Fruit fly (Drosophila melanogaster) whole organism, embryonic: Measurements from ENCODE around the gene CG10035.

Source experiments
- Adf1 ChIP-seq: fragments of 200-800 bp; sonication (Bioruptor generic); IDR thresholded peaks from 2 replicates; pipeline ENCODE4 v1.3.6; 2022; ENCODE audit warnings: missing biosample characterization, missing genetic modification characterization
- CG10147 ChIP-seq: fragments of 200-800 bp; sonication (Bioruptor generic); optimal IDR thresholded peaks from 2 replicates; lab custom pipeline; 2019; ENCODE audit warnings: missing biosample characterization, mild to moderate bottlenecking, missing genetic modification characterization, moderate library complexity
- CG10979 ChIP-seq: fragments of 200-800 bp; sonication (Bioruptor generic); optimal IDR thresholded peaks from 2 replicates; lab custom pipeline; 2018; ENCODE audit warnings: missing biosample characterization, mild to moderate bottlenecking, missing genetic modification characterization, moderate library complexity
- CG11247 ChIP-seq: fragments of 200-800 bp; sonication (Bioruptor generic); IDR thresholded peaks from 2 replicates; pipeline ENCODE4 v1.3.6; 2022; ENCODE audit warnings: missing biosample characterization, missing genetic modification characterization
- CG11696 ChIP-seq: fragments of 200-800 bp; sonication (Bioruptor generic); IDR thresholded peaks from 2 replicates; pipeline ENCODE4 v1.3.6; 2022; ENCODE audit warnings: missing biosample characterization, missing genetic modification characterization
- CG11723 ChIP-seq: fragments of 200-800 bp; sonication (Bioruptor generic); optimal IDR thresholded peaks from 2 replicates; lab custom pipeline; 2017; ENCODE audit warnings: missing biosample characterization, mild to moderate bottlenecking, missing genetic modification characterization
- CG14965 ChIP-seq: fragments of 200-800 bp; sonication (Bioruptor generic); optimal IDR thresholded peaks from 2 replicates; lab custom pipeline; 2016; ENCODE audit warnings: missing biosample characterization, missing genetic modification characterization, borderline replicate concordance
- CG15073 ChIP-seq: fragments of 200-800 bp; sonication (Bioruptor generic); optimal IDR thresholded peaks from 2 replicates; lab custom pipeline; 2016; ENCODE audit warnings: missing biosample characterization, missing genetic modification characterization
- CG15479 ChIP-seq: fragments of 200-800 bp; sonication (Bioruptor generic); optimal IDR thresholded peaks from 3 replicates; lab custom pipeline; 2019; ENCODE audit warnings: missing biosample characterization, mild to moderate bottlenecking, missing genetic modification characterization, moderate library complexity
- CG17912 ChIP-seq: fragments of 200-800 bp; sonication (Bioruptor generic); optimal IDR thresholded peaks from 2 replicates; lab custom pipeline; 2018; ENCODE audit warnings: missing biosample characterization, mild to moderate bottlenecking, missing genetic modification characterization
- CG2889 ChIP-seq: fragments of 200-800 bp; sonication (Bioruptor generic); IDR thresholded peaks from 3 replicates; pipeline ENCODE4 v1.3.6; 2022; ENCODE audit warnings: missing biosample characterization, missing genetic modification characterization
- CG31388 ChIP-seq: fragments of 200-800 bp; sonication (Bioruptor generic); optimal IDR thresholded peaks from 2 replicates; lab custom pipeline; 2016; ENCODE audit warnings: missing biosample characterization, missing genetic modification characterization
- CG32767 ChIP-seq: fragments of 200-800 bp; sonication (Bioruptor generic); IDR thresholded peaks from 2 replicates; pipeline ENCODE4 v1.3.6; 2022; ENCODE audit warnings: missing biosample characterization, missing genetic modification characterization
- CG33213 ChIP-seq: fragments of 200-800 bp; sonication (Bioruptor generic); optimal IDR thresholded peaks from 3 replicates; lab custom pipeline; 2016; ENCODE audit warnings: missing biosample characterization, missing genetic modification characterization
- CG34376 ChIP-seq: fragments of 200-800 bp; sonication (Bioruptor generic); optimal IDR thresholded peaks from 2 replicates; lab custom pipeline; 2018; ENCODE audit warnings: missing biosample characterization, mild to moderate bottlenecking, missing genetic modification characterization
- CG4328 ChIP-seq: fragments of 200-800 bp; sonication (Bioruptor generic); optimal IDR thresholded peaks from 3 replicates; lab custom pipeline; 2017; ENCODE audit warnings: missing biosample characterization, missing genetic modification reagents, missing genetic modification characterization
- CG4404 ChIP-seq: fragments of 200-800 bp; sonication (Bioruptor generic); IDR thresholded peaks from 2 replicates; pipeline ENCODE4 v1.3.6; 2022; ENCODE audit warnings: missing biosample characterization, missing genetic modification characterization
- CG4730 ChIP-seq: fragments of 200-800 bp; sonication (Bioruptor generic); IDR thresholded peaks from 2 replicates; pipeline ENCODE4 v1.3.6; 2022; ENCODE audit warnings: missing biosample characterization, missing genetic modification characterization
- CG5180 ChIP-seq: fragments of 200-800 bp; sonication (Bioruptor generic); optimal IDR thresholded peaks from 3 replicates; lab custom pipeline; 2017; ENCODE audit warnings: missing biosample characterization, missing genetic modification characterization, mild to moderate bottlenecking, moderate library complexity, missing genetic modification reagents
- CG6254 ChIP-seq: fragments of 200-800 bp; sonication (Bioruptor generic); optimal IDR thresholded peaks from 3 replicates; lab custom pipeline; 2017; ENCODE audit warnings: mild to moderate bottlenecking, missing biosample characterization, missing genetic modification reagents, missing genetic modification characterization
- CG9797 ChIP-seq: fragments of 200-800 bp; sonication (Bioruptor generic); optimal IDR thresholded peaks from 3 replicates; lab custom pipeline; 2018; ENCODE audit warnings: missing biosample characterization, mild to moderate bottlenecking, missing genetic modification characterization
- CoRest ChIP-seq: fragments of 200-800 bp; sonication (Bioruptor generic); optimal IDR thresholded peaks from 3 replicates; lab custom pipeline; 2018; ENCODE audit warnings: missing biosample characterization, mild to moderate bottlenecking, missing genetic modification characterization, moderate library complexity
- CrebB ChIP-seq: fragments of 200-800 bp; sonication (Bioruptor generic); optimal IDR thresholded peaks from 3 replicates; lab custom pipeline; 2018; ENCODE audit warnings: missing biosample characterization, mild to moderate bottlenecking, missing genetic modification characterization
- D19A ChIP-seq: fragments of 200-800 bp; optimal IDR thresholded peaks from 3 replicates; lab custom pipeline; 2019; ENCODE audit warnings: missing biosample characterization, mild to moderate bottlenecking, missing genetic modification characterization, moderate library complexity
- E2f2 ChIP-seq: fragments of 200-800 bp; sonication (Bioruptor generic); IDR thresholded peaks from 2 replicates; pipeline ENCODE4 v1.3.6; 2022; ENCODE audit warnings: missing biosample characterization, missing genetic modification characterization
- Fer3 ChIP-seq: fragments of 200-800 bp; sonication (Bioruptor generic); optimal IDR thresholded peaks from 2 replicates; lab custom pipeline; 2018; ENCODE audit warnings: missing biosample characterization, mild to moderate bottlenecking, missing genetic modification characterization, moderate library complexity
- Hmr ChIP-seq: fragments of 200-800 bp; sonication (Bioruptor generic); optimal IDR thresholded peaks from 3 replicates; lab custom pipeline; 2017; ENCODE audit warnings: mild to moderate bottlenecking, missing biosample characterization, missing genetic modification reagents, missing genetic modification characterization
- NK7.1 ChIP-seq: fragments of 200-800 bp; sonication (Bioruptor generic); optimal IDR thresholded peaks from 3 replicates; lab custom pipeline; 2016; ENCODE audit warnings: missing biosample characterization, missing genetic modification characterization
- Ptx1 ChIP-seq: fragments of 200-800 bp; sonication (Bioruptor generic); IDR thresholded peaks from 2 replicates; pipeline ENCODE4 v1.3.6; 2022; ENCODE audit warnings: missing biosample characterization, missing genetic modification characterization
- Vsx1 ChIP-seq: fragments of 200-800 bp; sonication (Bioruptor generic); optimal IDR thresholded peaks from 2 replicates; lab custom pipeline; 2017; ENCODE audit warnings: missing biosample characterization, mild to moderate bottlenecking, missing genetic modification characterization, missing genetic modification reagents
- bbx ChIP-seq: fragments of 200-800 bp; sonication (Bioruptor generic); IDR thresholded peaks from 2 replicates; pipeline ENCODE4 v1.3.6; 2022; ENCODE audit warnings: missing biosample characterization, missing genetic modification characterization; ENCODE audit not compliant: partially characterized antibody
- dan ChIP-seq: fragments of 200-800 bp; sonication (Bioruptor generic); IDR thresholded peaks from 2 replicates; pipeline ENCODE4 v1.3.6; 2022; ENCODE audit warnings: missing biosample characterization, missing genetic modification characterization
- eve ChIP-seq, 2 experiments: fragments of >200 bp; optimal IDR thresholded peaks; 2 replicates each; lab custom pipeline; 2017; ENCODE audit warnings: missing biosample characterization in 2 of 2, missing genetic modification characterization in 2 of 2
- exex ChIP-seq: fragments of 200-800 bp; sonication (Bioruptor generic); optimal IDR thresholded peaks from 4 replicates; lab custom pipeline; 2018; ENCODE audit warnings: missing biosample characterization, mild to moderate bottlenecking, missing genetic modification characterization, moderate library complexity
- gem ChIP-seq: fragments of 200-800 bp; sonication (Bioruptor generic); optimal IDR thresholded peaks from 2 replicates; lab custom pipeline; 2019; ENCODE audit warnings: missing biosample characterization, mild to moderate bottlenecking, missing genetic modification characterization, moderate library complexity
- h ChIP-seq: fragments of >200 bp; optimal IDR thresholded peaks from 2 replicates; lab custom pipeline; 2017
- hkb ChIP-seq, 2 experiments: fragments of 200-800 bp in 1 of 2; fragments of >200 bp in 1 of 2; sonication (Bioruptor generic) in 1 of 2; IDR thresholded peaks in 1 of 2; optimal IDR thresholded peaks in 1 of 2; 2 replicates each; pipeline versions ENCODE4 v1.3.6 to Lab custom; 2017 to 2022; ENCODE audit warnings: missing biosample characterization in 1 of 2, missing genetic modification characterization in 1 of 2
- lilli ChIP-seq: fragments of 200-800 bp; sonication (Bioruptor generic); optimal IDR thresholded peaks from 3 replicates; lab custom pipeline; 2016; ENCODE audit warnings: missing biosample characterization, missing genetic modification characterization
- mirr ChIP-seq: fragments of 200-800 bp; sonication (Bioruptor generic); optimal IDR thresholded peaks from 3 replicates; lab custom pipeline; 2018; ENCODE audit warnings: missing biosample characterization, mild to moderate bottlenecking, missing genetic modification characterization
- pan ChIP-seq, 4 experiments: fragments of >200 bp in 3 of 4; fragments of 200-800 bp in 1 of 4; sonication (Bioruptor generic) in 1 of 4; optimal IDR thresholded peaks in 3 of 4; IDR thresholded peaks in 1 of 4; 2 replicates each; pipeline versions ENCODE4 v1.3.6 to Lab custom; 2017 to 2022; ENCODE audit warnings: missing biosample characterization in 2 of 4, missing genetic modification characterization in 2 of 4, mixed read lengths in 1 of 4
- salm ChIP-seq: fragments of 200-800 bp; sonication (Bioruptor generic); optimal IDR thresholded peaks from 2 replicates; lab custom pipeline; 2018; ENCODE audit warnings: missing biosample characterization, mild to moderate bottlenecking, missing genetic modification characterization
- sens ChIP-seq: fragments of 200-800 bp; sonication (Bioruptor generic); peaks from one replicate; lab custom pipeline; 2016; ENCODE audit warnings: missing biosample characterization, missing genetic modification characterization
- seq ChIP-seq: fragments of 200-800 bp; sonication (Bioruptor generic); IDR thresholded peaks from 2 replicates; pipeline ENCODE4 v1.3.6; 2022; ENCODE audit warnings: missing biosample characterization, missing genetic modification characterization
- sr ChIP-seq: fragments of 200-800 bp; sonication (Bioruptor generic); IDR thresholded peaks from 3 replicates; pipeline ENCODE4 v1.3.6; 2022; ENCODE audit warnings: missing biosample characterization, missing genetic modification characterization
- trem ChIP-seq: fragments of 200-800 bp; optimal IDR thresholded peaks from 3 replicates; lab custom pipeline; 2019; ENCODE audit warnings: missing biosample characterization, mild to moderate bottlenecking, missing genetic modification characterization, moderate library complexity
- ttk ChIP-seq: fragments of 200-800 bp; sonication (Bioruptor generic); IDR thresholded peaks from 2 replicates; pipeline ENCODE4 v2.1.2; 2022; ENCODE audit warnings: missing biosample characterization, missing genetic modification characterization
- yki ChIP-seq: fragments of >200 bp; optimal IDR thresholded peaks from 3 replicates; lab custom pipeline; 2018

Gene CG10035

DNA sequence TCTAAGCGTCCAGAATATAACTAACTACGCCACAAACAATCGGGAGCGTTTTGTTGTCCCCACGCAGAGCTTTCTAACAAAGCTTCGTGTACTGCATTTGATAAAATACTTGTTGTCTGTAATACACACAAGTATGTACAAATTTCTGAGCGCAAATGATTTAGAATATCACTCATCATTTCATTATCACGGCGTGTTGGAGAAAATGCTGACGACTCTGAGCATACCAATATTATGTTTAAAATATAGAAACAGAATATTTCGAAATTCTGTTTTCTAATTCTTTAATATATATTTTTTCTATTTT is 23.4 kb upstream of the CG10035 start, which contains the start of gene Cyp9f2:
Gene Cyp9f2, minus strand, starts transcription at position 101 of the 307 bp plus-strand sequence.
- no peak for TF ChIP-seq hkb (optimal IDR thresholded peaks at IDR 0.05; lab: Kevin White, UChicago)
- no peak for TF ChIP-seq hkb (GFP tag; IDR thresholded peaks at IDR 0.05; lab: Robert Waterston, UW)
- 0 out of 2 replicates have a peak, but pooled peaks have one; percentile 8 for TF ChIP-seq bbx (GFP tag; lab: Robert Waterston, UW)

DNA sequence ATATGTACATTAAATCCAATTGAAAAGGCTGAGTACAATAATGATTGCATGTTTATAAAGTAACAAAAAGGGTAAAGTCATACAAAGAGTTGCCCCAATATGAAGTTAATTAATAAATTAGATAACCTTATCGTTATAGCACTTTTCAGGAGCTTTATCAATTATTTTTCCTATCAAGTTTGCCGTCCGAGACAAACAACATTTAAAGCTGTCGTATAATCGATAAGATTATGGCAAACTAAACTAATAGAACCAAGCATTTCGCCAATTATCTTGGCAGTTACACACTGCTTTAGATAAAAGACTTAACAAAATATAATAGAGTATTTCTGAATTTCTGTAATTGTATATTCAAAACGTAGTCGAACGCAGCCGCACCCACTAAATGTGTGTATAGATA is 22.6 kb upstream of the CG10035 start:
- peak; percentile 49 for TF ChIP-seq sens
- TF ChIP-seq D19A, result peak; percentile 3
- peak; percentile 91 for TF ChIP-seq mirr (GFP tag; lab: Kevin White, UChicago)
- peak; percentile 54 for TF ChIP-seq CG34376 (GFP tag; lab: Kevin White, UChicago)
- TF ChIP-seq CG15073 (GFP tag; lab: Kevin White, UChicago), result no peak
- TF ChIP-seq NK7.1 (GFP tag; lab: Kevin White, UChicago), result no peak
- TF ChIP-seq salm (tag; lab: Kevin White, UChicago), result peak; percentile 2
- TF ChIP-seq Vsx1, result peak; percentile 48
- TF ChIP-seq exex (tag; lab: Kevin White, UChicago), result peak; percentile 92
- TF ChIP-seq eve (GFP tag; optimal IDR thresholded peaks at IDR 0.05; lab: Kevin White, UChicago), result no peak

DNA sequence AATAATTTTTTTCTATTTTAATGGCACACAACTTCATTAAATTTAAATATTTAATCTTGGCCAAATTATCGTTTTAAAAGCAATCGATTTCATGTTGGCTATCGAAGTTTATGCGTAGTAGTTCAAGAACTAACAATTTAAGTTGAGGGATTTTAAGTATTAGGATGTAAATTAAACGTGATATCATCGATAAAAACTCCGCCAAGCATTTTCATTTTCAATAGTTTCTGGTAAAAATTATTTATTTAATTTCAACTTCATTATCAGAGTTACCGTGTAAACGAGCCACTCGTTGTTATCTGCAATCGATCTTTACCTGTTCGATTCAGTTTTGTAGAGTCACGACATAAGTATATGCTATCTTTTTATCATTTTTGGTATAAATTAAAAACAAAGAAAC is 20.4 kb upstream of the CG10035 start:
- TF ChIP-seq CG14965 (GFP tag; lab: Kevin White, UChicago) (peak; percentile 89), CG9797 (GFP tag; lab: Kevin White, UChicago) (peak; percentile 41), CG11723 (peak; percentile 94), CG4404 (GFP tag; lab: Robert Waterston, UW) (peak; percentile 80), CG32767 (peak; percentile 93), E2f2 (peak; percentile 85), sr (GFP tag; lab: Robert Waterston, UW) (peak; percentile 83), ttk (GFP tag; lab: Robert Waterston, UW) (peak; percentile 93), CG10979 (tag; lab: Kevin White, UChicago) (peak; percentile 99), CG11247 (GFP tag; lab: Robert Waterston, UW) (peak; percentile 90), h (lab: Kevin White, UChicago) (no peak), gem (tag; lab: Kevin White, UChicago) (peak; percentile 99), dan (GFP tag; lab: Robert Waterston, UW) (peak; percentile 47; the same call in 1 of the 2 replicates), yki (lab: Kevin White, UChicago) (no peak), trem (peak; percentile 98), CG5180 (GFP tag; lab: Kevin White, UChicago) (peak; percentile 91), Hmr (GFP tag; lab: Kevin White, UChicago) (peak; percentile 97), pan (optimal IDR thresholded peaks at IDR 0.05; lab: Kevin White, UChicago) (no peak), pan (GFP tag; optimal IDR thresholded peaks at IDR 0.05 in 1 of 2, IDR thresholded peaks at IDR 0.05 in 1 of 2) (peak in 1 of 2 experiments; percentile 97), CG2889 (peak; percentile 86), lilli (GFP tag; lab: Kevin White, UChicago) (peak; percentile 96), CrebB (peak; percentile 98), Ptx1 (peak; percentile 94), Fer3 (tag; lab: Kevin White, UChicago) (peak; percentile 99), CG6254 (GFP tag; lab: Kevin White, UChicago) (peak; percentile 98), CG4328 (GFP tag; lab: Kevin White, UChicago) (peak; percentile 97), CG4730 (GFP tag; lab: Robert Waterston, UW) (peak; percentile 86), CG11696 (GFP tag; lab: Robert Waterston, UW) (peak; percentile 95), CG10147 (GFP tag; lab: Kevin White, UChicago) (peak; percentile 100), seq (GFP tag; lab: Robert Waterston, UW) (peak; percentile 97), CG15479 (GFP tag; lab: Kevin White, UChicago) (peak; percentile 71), Adf1 (GFP tag; lab: Robert Waterston, UW) (peak; percentile 77), CG17912 (GFP tag; lab: Kevin White, UChicago) (peak; percentile 98), CG33213 (GFP tag; lab: Kevin White, UChicago) (peak; percentile 99), CG31388 (GFP tag; lab: Kevin White, UChicago) (peak; percentile 97), CoRest (tag; lab: Kevin White, UChicago) (peak; percentile 99)
